Fruit fly (Drosophila melanogaster) whole organism, embryonic: ENCODE measurements around the gene CG31041.

Source experiments
- Antp ChIP-seq: fragments of 200-800 bp; sonication (Bioruptor generic); optimal IDR thresholded peaks from 3 replicates; lab custom pipeline; 2016; ENCODE audit warnings: missing biosample characterization, missing genetic modification characterization
- CG12659 ChIP-seq: fragments of 200-800 bp; sonication (Bioruptor generic); optimal IDR thresholded peaks from 3 replicates; lab custom pipeline; 2017; ENCODE audit warnings: mild to moderate bottlenecking, missing biosample characterization, missing genetic modification reagents, missing genetic modification characterization
- CG15479 ChIP-seq: fragments of 200-800 bp; sonication (Bioruptor generic); optimal IDR thresholded peaks from 3 replicates; lab custom pipeline; 2019; ENCODE audit warnings: missing biosample characterization, mild to moderate bottlenecking, missing genetic modification characterization, moderate library complexity
- CG17186 ChIP-seq: fragments of 200-800 bp; sonication (Bioruptor generic); optimal IDR thresholded peaks from 3 replicates; lab custom pipeline; 2017; ENCODE audit warnings: missing biosample characterization, missing genetic modification reagents, missing genetic modification characterization
- CG17802 ChIP-seq: fragments of 200-800 bp; sonication (Bioruptor generic); optimal IDR thresholded peaks from 2 replicates; lab custom pipeline; 2018; ENCODE audit warnings: missing biosample characterization, mild to moderate bottlenecking, missing genetic modification characterization, moderate library complexity
- CG2120 ChIP-seq: fragments of 200-800 bp; sonication (Bioruptor generic); optimal IDR thresholded peaks from 3 replicates; lab custom pipeline; 2016; ENCODE audit warnings: missing biosample characterization, missing genetic modification characterization
- CG2199 ChIP-seq: fragments of 200-800 bp; sonication (Bioruptor generic); IDR thresholded peaks from 3 replicates; pipeline ENCODE4 v1.3.6; 2022; ENCODE audit warnings: missing biosample characterization, missing genetic modification characterization
- CG2202 ChIP-seq: fragments of 200-800 bp; sonication (Bioruptor generic); optimal IDR thresholded peaks from 2 replicates; lab custom pipeline; 2018; ENCODE audit warnings: missing biosample characterization, mild to moderate bottlenecking, missing genetic modification characterization
- CG2678 ChIP-seq: fragments of 200-800 bp; sonication (Bioruptor generic); optimal IDR thresholded peaks from 3 replicates; lab custom pipeline; 2019; ENCODE audit warnings: missing biosample characterization, mild to moderate bottlenecking, missing genetic modification characterization, moderate library complexity
- CG32772 ChIP-seq: fragments of 200-800 bp; sonication (Bioruptor generic); IDR thresholded peaks from 2 replicates; pipeline ENCODE4 v1.3.6; 2022; ENCODE audit warnings: missing biosample characterization, missing genetic modification characterization
- CG3407 ChIP-seq: fragments of 200-800 bp; sonication (Bioruptor generic); optimal IDR thresholded peaks from 2 replicates; lab custom pipeline; 2018; ENCODE audit warnings: missing biosample characterization, mild to moderate bottlenecking, missing genetic modification characterization
- CG34376 ChIP-seq: fragments of 200-800 bp; sonication (Bioruptor generic); optimal IDR thresholded peaks from 2 replicates; lab custom pipeline; 2018; ENCODE audit warnings: missing biosample characterization, mild to moderate bottlenecking, missing genetic modification characterization
- CG4424 ChIP-seq: fragments of 200-800 bp; sonication (Bioruptor generic); optimal IDR thresholded peaks from 3 replicates; lab custom pipeline; 2016; ENCODE audit warnings: missing biosample characterization, missing genetic modification characterization
- CG4854 ChIP-seq: fragments of 200-800 bp; sonication (Bioruptor generic); optimal IDR thresholded peaks from 2 replicates; lab custom pipeline; 2016; ENCODE audit warnings: missing biosample characterization, missing genetic modification characterization, inconsistent platforms
- CG7745 ChIP-seq: fragments of 200-800 bp; sonication (Bioruptor generic); optimal IDR thresholded peaks from 2 replicates; lab custom pipeline; 2018; ENCODE audit warnings: missing biosample characterization, mild to moderate bottlenecking, missing genetic modification characterization, moderate library complexity
- CG7963 ChIP-seq: fragments of 200-800 bp; sonication (Bioruptor generic); IDR thresholded peaks from 3 replicates; pipeline ENCODE4 v1.3.6; 2022; ENCODE audit warnings: missing biosample characterization, missing genetic modification characterization; ENCODE audit not compliant: partially characterized antibody
- CG8290 ChIP-seq, 3 experiments: fragments of 200-800 bp; sonication (Bioruptor generic); optimal IDR thresholded peaks; 2 replicates each; lab custom pipeline; 2016 to 2019; ENCODE audit warnings: missing biosample characterization in 3 of 3, missing genetic modification characterization in 3 of 3, mild to moderate bottlenecking in 2 of 3, moderate library complexity in 1 of 3
- CG9437 ChIP-seq: fragments of 200-800 bp; sonication (Bioruptor generic); optimal IDR thresholded peaks from 2 replicates; lab custom pipeline; 2018; ENCODE audit warnings: missing biosample characterization, mild to moderate bottlenecking, missing genetic modification characterization
- D19B ChIP-seq: fragments of 200-800 bp; sonication (Bioruptor generic); optimal IDR thresholded peaks from 2 replicates; lab custom pipeline; 2017; ENCODE audit warnings: missing biosample characterization, mild to moderate bottlenecking, missing genetic modification characterization
- Drgx ChIP-seq: fragments of 200-800 bp; sonication (Bioruptor generic); IDR thresholded peaks from 2 replicates; pipeline ENCODE4 v1.3.6; 2022; ENCODE audit warnings: missing biosample characterization, missing genetic modification characterization
- ERR ChIP-seq: fragments of 200-800 bp; sonication (Bioruptor generic); optimal IDR thresholded peaks from 2 replicates; lab custom pipeline; 2016; ENCODE audit warnings: missing biosample characterization, missing genetic modification characterization
- Eip74EF ChIP-seq, 2 experiments: fragments of 200-800 bp in 1 of 2; fragments of >200 bp in 1 of 2; sonication (Bioruptor generic) in 1 of 2; optimal IDR thresholded peaks; 2 replicates each; lab custom pipeline; 2017 to 2019; ENCODE audit warnings: missing biosample characterization in 2 of 2, missing genetic modification characterization in 2 of 2, mild to moderate bottlenecking in 1 of 2, moderate library complexity in 1 of 2
- Gug ChIP-seq: fragments of 200-800 bp; sonication (Bioruptor generic); IDR thresholded peaks from 4 replicates; pipeline ENCODE4 v1.3.6; 2022; ENCODE audit warnings: missing biosample characterization, missing genetic modification characterization
- H2.0 ChIP-seq: fragments of 200-800 bp; sonication (Bioruptor generic); IDR thresholded peaks from 2 replicates; pipeline ENCODE4 v1.3.6; 2022; ENCODE audit warnings: missing biosample characterization, missing genetic modification characterization
- Hmr ChIP-seq: fragments of 200-800 bp; sonication (Bioruptor generic); optimal IDR thresholded peaks from 3 replicates; lab custom pipeline; 2017; ENCODE audit warnings: mild to moderate bottlenecking, missing biosample characterization, missing genetic modification reagents, missing genetic modification characterization
- Kr ChIP-seq: fragments of 200-800 bp; sonication (Bioruptor generic); optimal IDR thresholded peaks from 2 replicates; lab custom pipeline; 2017; ENCODE audit warnings: missing biosample characterization, mild to moderate bottlenecking, missing genetic modification characterization
- Myb ChIP-seq: fragments of 200-800 bp; sonication (Bioruptor generic); optimal IDR thresholded peaks from 2 replicates; lab custom pipeline; 2016; ENCODE audit warnings: missing biosample characterization, missing genetic modification characterization
- NK7.1 ChIP-seq: fragments of 200-800 bp; sonication (Bioruptor generic); optimal IDR thresholded peaks from 3 replicates; lab custom pipeline; 2016; ENCODE audit warnings: missing biosample characterization, missing genetic modification characterization
- Opbp ChIP-seq: fragments of 200-800 bp; sonication (Bioruptor generic); IDR thresholded peaks from 3 replicates; pipeline ENCODE4 v1.3.6; 2022; ENCODE audit warnings: missing biosample characterization, missing genetic modification characterization; ENCODE audit not compliant: partially characterized antibody
- Optix ChIP-seq: fragments of 200-800 bp; sonication (Bioruptor generic); IDR thresholded peaks from 3 replicates; pipeline ENCODE4 v1.3.6; 2022; ENCODE audit warnings: missing biosample characterization, missing genetic modification characterization
- Ptx1 ChIP-seq: fragments of 200-800 bp; sonication (Bioruptor generic); IDR thresholded peaks from 2 replicates; pipeline ENCODE4 v1.3.6; 2022; ENCODE audit warnings: missing biosample characterization, missing genetic modification characterization
- amos ChIP-seq: fragments of 200-800 bp; sonication (Bioruptor generic); IDR thresholded peaks from 2 replicates; pipeline ENCODE4 v1.3.6; 2022; ENCODE audit warnings: missing biosample characterization, missing genetic modification characterization; ENCODE audit not compliant: partially characterized antibody
- ase ChIP-seq: fragments of 200-800 bp; sonication (Bioruptor generic); IDR thresholded peaks from 3 replicates; pipeline ENCODE4 v1.3.6; 2022; ENCODE audit warnings: missing biosample characterization, missing genetic modification characterization
- emc ChIP-seq: fragments of 200-800 bp; sonication (Bioruptor generic); optimal IDR thresholded peaks from 2 replicates; lab custom pipeline; 2016; ENCODE audit warnings: missing biosample characterization, missing genetic modification characterization
- esg ChIP-seq: fragments of 200-800 bp; sonication (Bioruptor generic); conservative IDR thresholded peaks from 2 replicates; pipeline ENCODE4 v1.3.6; 2022; ENCODE audit warnings: missing biosample characterization, missing genetic modification characterization
- ewg ChIP-seq: fragments of 200-800 bp; sonication (Bioruptor generic); optimal IDR thresholded peaks from 3 replicates; lab custom pipeline; 2017; ENCODE audit warnings: mild to moderate bottlenecking, missing biosample characterization, missing genetic modification reagents, missing genetic modification characterization
- fru ChIP-seq: fragments of >200 bp; optimal IDR thresholded peaks from 2 replicates; lab custom pipeline; 2017
- ftz-f1 ChIP-seq: fragments of 200-800 bp; sonication (Bioruptor generic); optimal IDR thresholded peaks from 2 replicates; lab custom pipeline; 2016; ENCODE audit warnings: missing biosample characterization, missing genetic modification characterization
- hb ChIP-seq: fragments of 200-800 bp; sonication (Bioruptor generic); IDR thresholded peaks from 3 replicates; pipeline ENCODE4 v1.3.6; 2022; ENCODE audit warnings: missing biosample characterization, missing genetic modification characterization; ENCODE audit not compliant: partially characterized antibody
- hth ChIP-seq: fragments of >200 bp; optimal IDR thresholded peaks from 2 replicates; lab custom pipeline; 2017; ENCODE audit warnings: inconsistent platforms
- ken ChIP-seq: fragments of 200-800 bp; sonication (Bioruptor generic); IDR thresholded peaks from 3 replicates; pipeline ENCODE4 v1.3.6; 2022; ENCODE audit warnings: missing biosample characterization, missing genetic modification characterization
- onecut ChIP-seq: fragments of 200-800 bp; sonication (Bioruptor generic); IDR thresholded peaks from 2 replicates; pipeline ENCODE4 v1.3.6; 2022; ENCODE audit warnings: missing biosample characterization, missing genetic modification characterization
- prd ChIP-seq, 3 experiments: fragments of >200 bp in 2 of 3; fragments of 200-800 bp in 1 of 3; sonication (Bioruptor generic) in 1 of 3; optimal IDR thresholded peaks in 2 of 3; IDR thresholded peaks in 1 of 3; 2 replicates in 2 of 3; 3 replicates in 1 of 3; pipeline versions ENCODE4 v1.3.6 to Lab custom; 2017 to 2022; ENCODE audit warnings: missing biosample characterization in 1 of 3, missing genetic modification characterization in 1 of 3
- pros ChIP-seq: fragments of 200-800 bp; sonication (Bioruptor generic); optimal IDR thresholded peaks from 3 replicates; lab custom pipeline; 2019; ENCODE audit warnings: missing biosample characterization, mild to moderate bottlenecking, missing genetic modification characterization, moderate library complexity
- scrt ChIP-seq: fragments of 200-800 bp; sonication (Bioruptor generic); optimal IDR thresholded peaks from 2 replicates; lab custom pipeline; 2018; ENCODE audit warnings: missing biosample characterization, mild to moderate bottlenecking, missing genetic modification characterization, moderate library complexity
- sqz ChIP-seq: fragments of 200-800 bp; sonication (Bioruptor generic); optimal IDR thresholded peaks from 3 replicates; lab custom pipeline; 2018; ENCODE audit warnings: missing biosample characterization, mild to moderate bottlenecking, missing genetic modification characterization
- sr ChIP-seq: fragments of 200-800 bp; sonication (Bioruptor generic); IDR thresholded peaks from 3 replicates; pipeline ENCODE4 v1.3.6; 2022; ENCODE audit warnings: missing biosample characterization, missing genetic modification characterization

CG31041 gene

dm6 chr3R:29608177-29608576 lies 17.5 kb upstream of the CG31041 start, which contains the start of gene Diedel2:
TSS of gene Diedel2 (plus strand) at chr3R:29608477.
- TF ChIP-seq CG17186 (GFP tag; lab: Kevin White, UChicago) (no peak), ase (GFP tag; lab: Robert Waterston, UW) (no peak), emc (no peak), Myb (GFP tag; lab: Kevin White, UChicago) (no peak), pros (GFP tag; lab: Kevin White, UChicago) (no peak), CG3407 (GFP tag; lab: Kevin White, UChicago) (no peak), esg (GFP tag; lab: Robert Waterston, UW) (no peak), CG12659 (no peak), CG2120 (GFP tag; lab: Kevin White, UChicago) (no peak), ken (GFP tag; lab: Robert Waterston, UW) (no peak), CG8290 (GFP tag; optimal IDR thresholded peaks at IDR 0.05; lab: Kevin White, UChicago) (no peak), CG8290 (tag; optimal IDR thresholded peaks at IDR 0.05; lab: Kevin White, UChicago) (no peak), CG15479 (no peak), CG34376 (no peak), hth (lab: Kevin White, UChicago) (no peak), CG4424 (GFP tag; lab: Kevin White, UChicago) (no peak)

- TF ChIP-seq CG2199 (GFP tag; lab: Robert Waterston, UW) (no peak), CG17802 (tag; lab: Kevin White, UChicago) (no peak), Optix (GFP tag; lab: Robert Waterston, UW) (no peak), prd (optimal IDR thresholded peaks at IDR 0.05; lab: Kevin White, UChicago) (no peak), prd (GFP tag; IDR thresholded peaks at IDR 0.05; lab: Robert Waterston, UW) (no peak), Ptx1 (GFP tag; lab: Robert Waterston, UW) (no peak), CG9437 (no peak), Kr (GFP tag; lab: Kevin White, UChicago) (no peak), CG4854 (GFP tag; lab: Kevin White, UChicago) (no peak)
Observed at dm6 chr3R:29600762-29601161, 10.1 kb upstream of the CG31041 start, which contains the start of gene CG7568. TSS of gene CG7568 (minus strand) at chr3R:29600862.

dm6 chr3R:29592139-29592814 lies 1.6 kb upstream of the CG31041 start:
- peak; percentile 22; the same call in 1 of the 2 replicates for TF ChIP-seq onecut (GFP tag; lab: Robert Waterston, UW)
- TF ChIP-seq Hmr (GFP tag; lab: Kevin White, UChicago): no peak
- TF ChIP-seq fru (lab: Kevin White, UChicago): no peak
- TF ChIP-seq CG2202 (tag; lab: Kevin White, UChicago): no peak
- TF ChIP-seq Eip74EF (GFP tag; optimal IDR thresholded peaks at IDR 0.05; lab: Kevin White, UChicago): no peak
- peak; percentile 79 for TF ChIP-seq CG32772 (GFP tag; lab: Robert Waterston, UW)
- TF ChIP-seq sr (GFP tag; lab: Robert Waterston, UW): 0 out of 3 replicates have a peak, but pooled peaks have one; percentile 35
- peak; percentile 75 for TF ChIP-seq sqz (GFP tag; lab: Kevin White, UChicago)
- no peak for TF ChIP-seq amos
- TF ChIP-seq CG2678: no peak
- peak; percentile 42 for TF ChIP-seq ftz-f1
- no peak for TF ChIP-seq Antp (GFP tag; lab: Kevin White, UChicago)
- no peak for TF ChIP-seq ERR (GFP tag; lab: Kevin White, UChicago)
- TF ChIP-seq Drgx (GFP tag; lab: Robert Waterston, UW): peak; percentile 66
- peak; percentile 37 for TF ChIP-seq scrt
- TF ChIP-seq hb: no peak
- 0 out of 3 replicates have a peak, but pooled peaks have one; percentile 4 for TF ChIP-seq Opbp (GFP tag; lab: Robert Waterston, UW)
- no peak for TF ChIP-seq H2.0 (GFP tag; lab: Robert Waterston, UW)
- no peak for TF ChIP-seq Gug (GFP tag; lab: Robert Waterston, UW)
- TF ChIP-seq CG7963 (GFP tag; lab: Robert Waterston, UW): no peak
- no peak for TF ChIP-seq CG7745 (tag; lab: Kevin White, UChicago)
- TF ChIP-seq ewg: no peak
- TF ChIP-seq D19B (GFP tag; lab: Kevin White, UChicago): peak; percentile 7
- no peak for TF ChIP-seq NK7.1 (GFP tag; lab: Kevin White, UChicago)
